Worm (Caenorhabditis elegans) whole organism, young adult: ENCODE data around the gene taf-9.

Experiments used
- B0019.2 ChIP-seq: fragments of 200-800 bp; sonication (Bioruptor generic); conservative IDR thresholded peaks from 2 replicates; pipeline ENCODE4 v1.3.6; 2022; ENCODE audit warnings: missing genetic modification reagents, missing genetic modification characterization, missing compliant biosample characterization
- B0261.1 ChIP-seq: sonication (generic microtip); optimal IDR thresholded peaks from 2 replicates; lab custom pipeline; 2016; ENCODE audit warnings: mild to moderate bottlenecking, missing genetic modification characterization, moderate library complexity, missing compliant biosample characterization
- C17E4.6 ChIP-seq: fragments of 200-800 bp; sonication (Bioruptor generic); IDR thresholded peaks from 2 replicates; pipeline ENCODE4 v1.3.6; 2022; ENCODE audit warnings: missing genetic modification reagents, missing genetic modification characterization, missing compliant biosample characterization
- F52B5.7 ChIP-seq: sonication (generic microtip); optimal IDR thresholded peaks from 2 replicates; lab custom pipeline; 2016; ENCODE audit warnings: mild to moderate bottlenecking, missing genetic modification characterization, missing compliant biosample characterization
- Y53F4B.3 ChIP-seq: fragments of 200-800 bp; sonication (Bioruptor generic); IDR thresholded peaks from 2 replicates; pipeline ENCODE4 v1.3.6; 2022; ENCODE audit warnings: missing genetic modification reagents, missing genetic modification characterization, missing compliant biosample characterization
- Y67H2A.10 ChIP-seq: fragments of 200-800 bp; sonication (Bioruptor generic); conservative IDR thresholded peaks from 2 replicates; pipeline ENCODE4 v1.3.6; 2022; ENCODE audit warnings: missing genetic modification reagents, missing genetic modification characterization, missing compliant biosample characterization
- ZK185.1 ChIP-seq: sonication (generic microtip); optimal IDR thresholded peaks from 2 replicates; lab custom pipeline; 2016; ENCODE audit warnings: mild to moderate bottlenecking, missing genetic modification characterization, missing compliant biosample characterization; ENCODE audit not compliant: poor library complexity, severe bottlenecking
- attf-3 ChIP-seq: fragments of 200-800 bp; sonication (Bioruptor generic); conservative IDR thresholded peaks from 2 replicates; pipeline ENCODE4 v1.3.6; 2022; ENCODE audit warnings: missing genetic modification reagents, missing genetic modification characterization, missing compliant biosample characterization
- bed-1 ChIP-seq: fragments of 200-800 bp; sonication (Bioruptor generic); IDR thresholded peaks from 2 replicates; pipeline ENCODE4 v1.3.6; 2022; ENCODE audit warnings: missing genetic modification reagents, missing genetic modification characterization, missing compliant biosample characterization
- bed-2 ChIP-seq: fragments of 200-800 bp; sonication (Bioruptor generic); IDR thresholded peaks from 2 replicates; pipeline ENCODE4 v1.3.6; 2022; ENCODE audit warnings: missing genetic modification reagents, missing genetic modification characterization, missing compliant biosample characterization
- cebp-1 ChIP-seq, 2 experiments: fragments of 200-800 bp in 1 of 2; sonication (Bioruptor generic) in 1 of 2; sonication (generic microtip) in 1 of 2; IDR thresholded peaks in 1 of 2; optimal IDR thresholded peaks in 1 of 2; 2 replicates each; pipeline versions ENCODE4 v1.3.6 to Lab custom; 2017 to 2022; ENCODE audit warnings: missing compliant biosample characterization in 2 of 2, missing genetic modification characterization in 2 of 2, mild to moderate bottlenecking in 1 of 2, missing genetic modification reagents in 1 of 2, moderate library complexity in 1 of 2
- ceh-100 ChIP-seq: fragments of 200-800 bp; sonication (Bioruptor generic); IDR thresholded peaks from 2 replicates; pipeline ENCODE4 v1.3.6; 2022; ENCODE audit warnings: missing genetic modification reagents, missing genetic modification characterization, missing compliant biosample characterization
- die-1 ChIP-seq: sonication (generic microtip); optimal IDR thresholded peaks from 2 replicates; lab custom pipeline; 2016; ENCODE audit warnings: missing genotype, mild to moderate bottlenecking, missing genetic modification characterization, missing compliant biosample characterization
- dox-1 ChIP-seq: fragments of 200-800 bp; sonication (Bioruptor generic); IDR thresholded peaks from 2 replicates; pipeline ENCODE4 v1.3.6; 2022; ENCODE audit warnings: missing genetic modification reagents, missing genetic modification characterization, missing compliant biosample characterization
- egrh-3 ChIP-seq: fragments of 200-800 bp; sonication (Bioruptor generic); IDR thresholded peaks from 2 replicates; pipeline ENCODE4 v1.3.6; 2022; ENCODE audit warnings: missing genetic modification reagents, missing genetic modification characterization, missing compliant biosample characterization
- gei-17 ChIP-seq: fragments of 200-800 bp; sonication (Bioruptor generic); optimal IDR thresholded peaks from 2 replicates; lab custom pipeline; 2018; ENCODE audit warnings: mild to moderate bottlenecking, missing genetic modification characterization, missing compliant biosample characterization
- hmg-1.2 ChIP-seq: fragments of 200-800 bp; sonication (Bioruptor generic); IDR thresholded peaks from 2 replicates; pipeline ENCODE4 v1.3.6; 2022; ENCODE audit warnings: missing genetic modification reagents, missing genetic modification characterization, missing compliant biosample characterization
- let-607 ChIP-seq, 2 experiments: fragments of 200-800 bp in 1 of 2; sonication (Bioruptor generic) in 1 of 2; sonication (generic microtip) in 1 of 2; optimal IDR thresholded peaks; 2 replicates each; lab custom pipeline; 2016 to 2018; ENCODE audit warnings: mild to moderate bottlenecking in 2 of 2, missing compliant biosample characterization in 2 of 2, missing genetic modification characterization in 2 of 2, moderate library complexity in 2 of 2, missing genotype in 1 of 2
- lsl-1 ChIP-seq: fragments of 200-800 bp; sonication (Bioruptor generic); optimal IDR thresholded peaks from 2 replicates; lab custom pipeline; 2018; ENCODE audit warnings: mild to moderate bottlenecking, missing genetic modification characterization, moderate library complexity, missing compliant biosample characterization
- madf-10 ChIP-seq: sonication (generic microtip); optimal IDR thresholded peaks from 2 replicates; lab custom pipeline; 2016; ENCODE audit warnings: mild to moderate bottlenecking, missing genetic modification characterization, missing compliant biosample characterization
- madf-6 ChIP-seq: fragments of 200-800 bp; sonication (Bioruptor generic); IDR thresholded peaks from 2 replicates; pipeline ENCODE4 v1.3.6; 2022; ENCODE audit warnings: missing genetic modification reagents, missing genetic modification characterization, missing compliant biosample characterization
- mxl-1 ChIP-seq: sonication (generic microtip); optimal IDR thresholded peaks from 2 replicates; lab custom pipeline; 2016; ENCODE audit warnings: missing genetic modification characterization, missing compliant biosample characterization
- nhr-120 ChIP-seq: fragments of 200-800 bp; sonication (Bioruptor generic); IDR thresholded peaks from 2 replicates; pipeline ENCODE4 v1.3.6; 2022; ENCODE audit warnings: missing genetic modification characterization, missing compliant biosample characterization
- nhr-80 ChIP-seq: sonication (generic microtip); optimal IDR thresholded peaks from 2 replicates; lab custom pipeline; 2016; ENCODE audit warnings: missing genetic modification characterization, missing compliant biosample characterization
- snpc-1.3 ChIP-seq: sonication (generic microtip); optimal IDR thresholded peaks from 2 replicates; lab custom pipeline; 2017; ENCODE audit warnings: missing genetic modification characterization, mild to moderate bottlenecking, missing compliant biosample characterization, antibody characterized with exemption, moderate library complexity, missing genotype, missing genetic modification reagents; ENCODE audit not compliant: insufficient read depth
- xnd-1 ChIP-seq: sonication (generic microtip); optimal IDR thresholded peaks from 2 replicates; lab custom pipeline; 2016; ENCODE audit warnings: missing genotype, missing genetic modification reagents, missing genetic modification characterization, missing compliant biosample characterization
- ztf-6 ChIP-seq: fragments of 200-800 bp; sonication (Bioruptor generic); IDR thresholded peaks from 2 replicates; pipeline ENCODE4 v1.3.6; 2022; ENCODE audit warnings: missing genetic modification reagents, missing genetic modification characterization, missing compliant biosample characterization

Gene taf-9

DNA sequence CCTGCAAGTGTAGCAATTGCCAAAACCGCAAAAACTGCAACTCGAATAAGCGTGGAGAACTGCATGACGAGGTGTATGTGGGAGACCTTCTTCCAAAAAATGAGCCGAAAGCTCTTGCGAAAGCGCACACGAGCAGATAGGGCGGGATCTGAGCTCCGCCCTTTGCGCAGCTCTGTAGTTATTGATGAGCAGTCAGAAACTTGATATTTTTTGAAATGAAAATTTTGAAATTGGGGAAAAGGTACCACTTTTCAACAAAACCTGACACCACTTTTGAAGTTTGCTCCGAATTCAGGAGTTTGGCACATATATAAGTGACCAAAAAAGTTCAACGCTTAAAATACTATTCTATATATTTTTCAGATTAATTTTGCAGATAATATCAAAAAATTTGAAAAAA lies 43.7 kb downstream of the taf-9 start, which contains the start of gene flp-15:
Gene flp-15 (minus strand): TSS at position 101 of the 400 bp plus-strand sequence.
- TF ChIP-seq snpc-1.3 (tag; lab: Kevin White, UChicago) (no peak), hmg-1.2 (no peak), ceh-100 (GFP tag; lab: Robert Waterston, UW) (no peak), cebp-1 (GFP tag; IDR thresholded peaks at IDR 0.05; lab: Robert Waterston, UW) (no peak), cebp-1 (tag; optimal IDR thresholded peaks at IDR 0.05; lab: Kevin White, UChicago) (no peak)

DNA sequence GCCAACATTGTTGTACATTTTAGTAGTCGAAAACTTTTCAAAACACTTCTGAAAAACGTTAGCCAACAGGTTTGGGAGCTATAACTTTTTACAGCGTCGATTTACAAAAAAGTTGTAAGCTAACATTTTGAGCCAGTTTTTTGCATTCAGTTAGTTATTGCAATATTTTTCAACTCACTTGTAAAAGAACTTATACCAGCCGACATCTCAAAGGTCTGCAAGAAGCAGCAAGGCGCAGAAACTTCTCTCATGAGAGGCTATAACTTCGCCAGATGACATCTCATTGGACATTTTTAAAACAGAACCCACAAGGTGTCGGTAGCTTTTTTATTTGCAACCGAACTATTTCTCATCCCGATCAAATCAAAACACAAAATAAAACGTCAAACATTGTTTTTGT lies 45.4 kb downstream of the taf-9 start:
- TF ChIP-seq ZK185.1 (tag; lab: Kevin White, UChicago) (no peak), lsl-1 (no peak), Y67H2A.10 (GFP tag; lab: Robert Waterston, UW) (no peak), gei-17 (no peak), bed-2 (no peak), ztf-6 (GFP tag; lab: Robert Waterston, UW) (no peak), nhr-120 (GFP tag; lab: Robert Waterston, UW) (no peak), madf-10 (tag; lab: Kevin White, UChicago) (no peak), bed-1 (GFP tag; lab: Robert Waterston, UW) (no peak), B0019.2 (GFP tag; lab: Robert Waterston, UW) (no peak), egrh-3 (GFP tag; lab: Robert Waterston, UW) (no peak), attf-3 (GFP tag; lab: Robert Waterston, UW) (no peak), B0261.1 (tag; lab: Kevin White, UChicago) (no peak), die-1 (tag; lab: Kevin White, UChicago) (no peak), C17E4.6 (GFP tag; lab: Robert Waterston, UW) (no peak), madf-6 (GFP tag; lab: Robert Waterston, UW) (no peak), let-607 (tag; optimal IDR thresholded peaks at IDR 0.05; lab: Kevin White, UChicago) (no peak), F52B5.7 (tag; lab: Kevin White, UChicago) (no peak)

DNA sequence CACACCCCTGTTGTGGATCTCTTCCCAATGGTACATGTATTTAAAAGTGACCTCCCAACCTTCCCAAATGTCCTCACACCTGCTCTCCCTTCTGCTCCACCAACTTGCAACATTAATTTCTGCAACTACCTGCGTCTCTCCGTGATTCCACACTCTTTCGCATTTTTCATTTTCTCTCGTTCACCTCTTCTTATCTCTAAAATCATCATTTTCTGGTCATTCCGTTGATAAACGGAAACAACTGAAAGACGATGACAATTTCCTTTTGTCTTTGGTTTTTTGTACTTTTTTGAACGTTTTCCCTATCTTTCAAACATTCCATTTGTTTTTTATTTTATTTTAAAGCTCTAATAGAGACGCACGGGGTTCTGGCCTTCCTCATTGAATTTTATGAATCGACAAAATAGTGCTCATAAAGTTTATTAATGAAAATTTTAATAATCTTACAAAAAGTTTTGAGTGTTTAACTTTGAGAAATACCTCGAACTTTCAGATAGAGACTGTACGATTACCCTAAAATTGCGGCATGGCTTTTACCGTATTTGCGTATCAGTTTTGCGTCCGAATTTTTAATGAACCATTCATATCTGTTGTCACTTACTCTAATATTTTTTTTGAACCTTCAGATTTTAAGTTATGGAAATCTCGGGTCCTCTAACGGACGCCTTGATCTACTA lies 48.7 kb downstream of the taf-9 start, which contains the start of gene aqp-11:
Gene aqp-11 (plus strand): TSS at position 627 of the 677 bp plus-strand sequence.
- TF ChIP-seq dox-1 (no peak), Y53F4B.3 (GFP tag; lab: Robert Waterston, UW) (no peak), nhr-120 (GFP tag; lab: Robert Waterston, UW) (no peak), nhr-80 (tag; lab: Kevin White, UChicago) (peak; percentile 63), xnd-1 (tag; lab: Kevin White, UChicago) (no peak), mxl-1 (tag; lab: Kevin White, UChicago) (no peak)
